Fruit fly (Drosophila melanogaster): Measurements from ENCODE around the gene Ugt37A1.

dm6 chr2L:20332978-20333377 lies 40.9 kb downstream of the Ugt37A1 start:
- TF ChIP-seq aop (GFP tag; IDR thresholded peaks at IDR 0.05) (no peak), odd (GFP tag; optimal IDR thresholded peaks at IDR 0.05) (no peak), CG7786 (GFP tag; optimal IDR thresholded peaks at IDR 0.05) (no peak), pum (GFP tag; optimal IDR thresholded peaks at IDR 0.05) (no peak), tio (GFP tag; optimal IDR thresholded peaks at IDR 0.05) (no peak), CG18262 (tag; optimal IDR thresholded peaks at IDR 0.05) (no peak), Hmx (GFP tag; optimal IDR thresholded peaks at IDR 0.05) (no peak), kni (GFP tag; optimal IDR thresholded peaks at IDR 0.05) (no peak), lab (GFP tag; optimal IDR thresholded peaks at IDR 0.05) (no peak), corto (GFP tag; optimal IDR thresholded peaks at IDR 0.05) (no peak), CG10654 (GFP tag; optimal IDR thresholded peaks at IDR 0.05) (no peak), Xbp1 (GFP tag; optimal IDR thresholded peaks at IDR 0.05) (no peak)

Measured in whole organism, embryonic.